Worm (Caenorhabditis elegans) whole organism, L4 larva: ENCODE measurements around the gene bgnt-1.5.
"Not testable (repeated sequence)": the region's sequence is repeated elsewhere in the genome, so short reads cannot be mapped to it uniquely, and the experiment has no call there.

Experiments
- F26F4.8 ChIP-seq: fragments of 200-800 bp; sonication (Bioruptor generic); conservative IDR thresholded peaks from 2 replicates; pipeline ENCODE4 v1.3.6; 2022; ENCODE audit warnings: missing genetic modification characterization, missing compliant biosample characterization
- T20F7.1 ChIP-seq: fragments of 200-800 bp; sonication (Bioruptor generic); optimal IDR thresholded peaks from 2 replicates; lab custom pipeline; 2018; ENCODE audit warnings: mild to moderate bottlenecking, missing genetic modification characterization, missing compliant biosample characterization
- T26A8.4 ChIP-seq: fragments of 200-800 bp; sonication (Bioruptor generic); IDR thresholded peaks from 2 replicates; pipeline ENCODE4 v1.3.6; 2022; ENCODE audit warnings: missing genetic modification characterization, missing compliant biosample characterization
- Y48G9A.11 ChIP-seq: fragments of 200-800 bp; sonication (Bioruptor generic); IDR thresholded peaks from 2 replicates; pipeline ENCODE4 v1.3.6; 2022; ENCODE audit warnings: missing genetic modification reagents, missing genetic modification characterization, missing compliant biosample characterization
- ZK337.2 ChIP-seq: fragments of 200-800 bp; sonication (Bioruptor generic); IDR thresholded peaks from 2 replicates; pipeline ENCODE4 v1.3.6; 2022; ENCODE audit warnings: missing genetic modification reagents, missing genetic modification characterization, missing compliant biosample characterization
- ZK546.5 ChIP-seq, 2 experiments: sonication (generic microtip); optimal IDR thresholded peaks; 2 replicates each; lab custom pipeline; 2017; ENCODE audit warnings: missing biosample characterization in 2 of 2, missing genetic modification characterization in 2 of 2
- arid-1 ChIP-seq: fragments of 200-800 bp; sonication (Bioruptor generic); conservative IDR thresholded peaks from 2 replicates; pipeline ENCODE4 v1.3.6; 2022; ENCODE audit warnings: missing genetic modification reagents, missing genetic modification characterization, missing compliant biosample characterization
- ceh-20 ChIP-seq: fragments of 200-800 bp; sonication (Bioruptor generic); IDR thresholded peaks from 2 replicates; pipeline ENCODE4 v1.3.6; 2022; ENCODE audit warnings: missing genetic modification reagents, missing genetic modification characterization, missing compliant biosample characterization
- ceh-32 ChIP-seq: sonication (generic microtip); optimal IDR thresholded peaks from 2 replicates; lab custom pipeline; 2016; ENCODE audit warnings: mild to moderate bottlenecking, missing genetic modification characterization, missing compliant biosample characterization; ENCODE audit not compliant: poor library complexity
- ceh-62 ChIP-seq: sonication (generic microtip); optimal IDR thresholded peaks from 2 replicates; lab custom pipeline; 2017; ENCODE audit warnings: missing biosample characterization, missing genetic modification characterization
- ces-1 ChIP-seq: fragments of 150-350 bp; sonication (generic microtip); optimal IDR thresholded peaks from 4 replicates; lab custom pipeline; 2014; ENCODE audit warnings: missing biosample characterization, missing genetic modification reagents, missing genetic modification characterization
- cey-2 ChIP-seq: sonication (generic microtip); optimal IDR thresholded peaks from 3 replicates; lab custom pipeline; 2017; ENCODE audit warnings: missing genetic modification characterization, mild to moderate bottlenecking, missing compliant biosample characterization, antibody characterized with exemption, borderline replicate concordance; ENCODE audit not compliant: insufficient read depth
- daf-16 ChIP-seq, 3 experiments: sonication (generic microtip); optimal IDR thresholded peaks; 2 replicates each; lab custom pipeline; 2016 to 2017; ENCODE audit warnings: missing genetic modification characterization in 3 of 3, missing genetic modification reagents in 3 of 3, mild to moderate bottlenecking in 2 of 3, missing compliant biosample characterization in 2 of 3, missing biosample characterization in 1 of 3, moderate library complexity in 1 of 3
- dmd-6 ChIP-seq: fragments of 200-800 bp; sonication (Bioruptor generic); IDR thresholded peaks from 2 replicates; pipeline ENCODE4 v1.3.6; 2022; ENCODE audit warnings: missing genetic modification reagents, missing genetic modification characterization, missing compliant biosample characterization
- dmd-9 ChIP-seq: fragments of 200-800 bp; sonication (Bioruptor generic); IDR thresholded peaks from 2 replicates; pipeline ENCODE4 v1.3.6; 2022; ENCODE audit warnings: missing genetic modification reagents, missing genetic modification characterization, missing compliant biosample characterization
- dve-1 ChIP-seq: sonication (generic microtip); optimal IDR thresholded peaks from 2 replicates; lab custom pipeline; 2017; ENCODE audit warnings: antibody characterized with exemption, mild to moderate bottlenecking, missing genetic modification characterization, missing compliant biosample characterization; ENCODE audit not compliant: insufficient read depth
- gei-8 ChIP-seq: fragments of 200-800 bp; sonication (Bioruptor generic); optimal IDR thresholded peaks from 2 replicates; lab custom pipeline; 2018; ENCODE audit warnings: mild to moderate bottlenecking, missing genetic modification characterization, missing compliant biosample characterization
- hif-1 ChIP-seq, 2 experiments: sonication (generic microtip); optimal IDR thresholded peaks; 2 replicates each; lab custom pipeline; 2016 to 2017; ENCODE audit warnings: missing compliant biosample characterization in 2 of 2, missing genetic modification characterization in 2 of 2, missing genetic modification reagents in 2 of 2, missing genotype in 2 of 2, mild to moderate bottlenecking in 1 of 2
- hlh-11 ChIP-seq: fragments of 200-800 bp; sonication (Bioruptor generic); optimal IDR thresholded peaks from 2 replicates; lab custom pipeline; 2018; ENCODE audit warnings: mild to moderate bottlenecking, missing genetic modification characterization, missing compliant biosample characterization
- hmg-1.1 ChIP-seq: fragments of 200-800 bp; sonication (Bioruptor generic); IDR thresholded peaks from 2 replicates; pipeline ENCODE4 v1.3.6; 2022; ENCODE audit warnings: missing genetic modification reagents, missing genetic modification characterization, missing compliant biosample characterization
- jun-1 ChIP-seq: fragments of 150-350 bp; optimal IDR thresholded peaks from 2 replicates; lab custom pipeline; 2014; ENCODE audit warnings: missing biosample characterization, missing genetic modification reagents, missing genetic modification characterization
- lim-7 ChIP-seq: fragments of 200-800 bp; sonication (Bioruptor generic); IDR thresholded peaks from 2 replicates; pipeline ENCODE4 v1.3.6; 2022; ENCODE audit warnings: missing genetic modification characterization, missing compliant biosample characterization
- lin-1 ChIP-seq: fragments of 200-800 bp; sonication (Bioruptor generic); IDR thresholded peaks from 2 replicates; pipeline ENCODE4 v1.3.6; 2022; ENCODE audit warnings: missing genetic modification reagents, missing genetic modification characterization, missing compliant biosample characterization
- lin-29 ChIP-seq: fragments of 200-800 bp; sonication (Bioruptor generic); IDR thresholded peaks from 2 replicates; pipeline ENCODE4 v1.3.6; 2022; ENCODE audit warnings: missing genetic modification reagents, missing genetic modification characterization, missing compliant biosample characterization
- lin-38 ChIP-seq: fragments of 200-800 bp; sonication (Bioruptor generic); IDR thresholded peaks from 2 replicates; pipeline ENCODE4 v1.3.6; 2022; ENCODE audit warnings: missing genetic modification reagents, missing genetic modification characterization, missing compliant biosample characterization
- lin-39 ChIP-seq: fragments of 150-350 bp; optimal IDR thresholded peaks from 2 replicates; lab custom pipeline; 2014; ENCODE audit warnings: missing biosample characterization, missing genetic modification reagents, missing genetic modification characterization
- madf-9 ChIP-seq: fragments of 200-800 bp; sonication (Bioruptor generic); conservative IDR thresholded peaks from 2 replicates; pipeline ENCODE4 v1.3.6; 2022; ENCODE audit warnings: missing genetic modification reagents, missing genetic modification characterization, missing compliant biosample characterization
- mep-1 ChIP-seq: fragments of 150-350 bp; sonication (generic microtip); optimal IDR thresholded peaks from 3 replicates; lab custom pipeline; 2014; ENCODE audit warnings: missing biosample characterization, missing genetic modification characterization
- mes-2 ChIP-seq: sonication (generic microtip); optimal IDR thresholded peaks from 2 replicates; lab custom pipeline; 2016; ENCODE audit warnings: missing genotype, mild to moderate bottlenecking, missing genetic modification characterization, missing compliant biosample characterization; ENCODE audit not compliant: poor library complexity, severe bottlenecking
- nhr-10 ChIP-seq: fragments of 150-350 bp; optimal IDR thresholded peaks from 2 replicates; lab custom pipeline; 2014; ENCODE audit warnings: missing biosample characterization, missing genetic modification characterization
- nhr-237 ChIP-seq: sonication (generic microtip); optimal IDR thresholded peaks from 2 replicates; lab custom pipeline; 2017; ENCODE audit warnings: missing biosample characterization, missing genetic modification characterization
- nhr-41 ChIP-seq: fragments of 200-800 bp; sonication (Bioruptor generic); IDR thresholded peaks from 2 replicates; pipeline ENCODE4 v1.3.6; 2022; ENCODE audit warnings: missing genetic modification reagents, missing genetic modification characterization, missing compliant biosample characterization
- nhr-48 ChIP-seq: sonication (generic microtip); optimal IDR thresholded peaks from 2 replicates; lab custom pipeline; 2016; ENCODE audit warnings: mild to moderate bottlenecking, missing genetic modification characterization, missing compliant biosample characterization
- nhr-76 ChIP-seq: fragments of 150-350 bp; optimal IDR thresholded peaks from 2 replicates; lab custom pipeline; 2014; ENCODE audit warnings: missing biosample characterization, missing genetic modification characterization
- pha-4 ChIP-seq, 2 experiments: fragments of 150-350 bp in 1 of 2; fragments of 200-800 bp in 1 of 2; sonication (Bioruptor generic) in 1 of 2; IDR thresholded peaks in 1 of 2; optimal IDR thresholded peaks in 1 of 2; 2 replicates each; pipeline versions ENCODE4 v1.3.6 to Lab custom; 2014 to 2022; ENCODE audit warnings: missing genetic modification characterization in 2 of 2, missing genetic modification reagents in 2 of 2, missing biosample characterization in 1 of 2, missing compliant biosample characterization in 1 of 2
- pqm-1 ChIP-seq: sonication (generic microtip); optimal IDR thresholded peaks from 2 replicates; lab custom pipeline; 2017; ENCODE audit warnings: missing biosample characterization, missing genetic modification characterization
- snpc-1.2 ChIP-seq: fragments of 200-800 bp; sonication (Bioruptor generic); IDR thresholded peaks from 2 replicates; pipeline ENCODE4 v1.3.6; 2022; ENCODE audit warnings: missing genetic modification reagents, missing genetic modification characterization, missing compliant biosample characterization
- snpc-4 ChIP-seq: fragments of 150-350 bp; optimal IDR thresholded peaks from 2 replicates; lab custom pipeline; 2014; ENCODE audit warnings: missing biosample characterization, missing genetic modification characterization
- tag-97 ChIP-seq: fragments of 200-800 bp; sonication (Bioruptor generic); IDR thresholded peaks from 2 replicates; pipeline ENCODE4 v1.3.6; 2022; ENCODE audit warnings: missing genetic modification characterization, missing compliant biosample characterization
- tra-1 ChIP-seq: fragments of 200-800 bp; sonication (Bioruptor generic); IDR thresholded peaks from 2 replicates; pipeline ENCODE4 v1.3.6; 2022; ENCODE audit warnings: missing genetic modification reagents, missing genetic modification characterization, missing compliant biosample characterization
- unc-39 ChIP-seq: sonication (generic microtip); optimal IDR thresholded peaks from 2 replicates; lab custom pipeline; 2017; ENCODE audit warnings: missing biosample characterization, missing genetic modification characterization
- vab-7 ChIP-seq: fragments of 200-800 bp; sonication (Bioruptor generic); IDR thresholded peaks from 2 replicates; pipeline ENCODE4 v1.3.6; 2022; ENCODE audit warnings: missing genetic modification reagents, missing genetic modification characterization, missing compliant biosample characterization
- zfp-2 ChIP-seq: sonication (generic microtip); optimal IDR thresholded peaks from 2 replicates; lab custom pipeline; 2016; ENCODE audit warnings: mild to moderate bottlenecking, missing genetic modification characterization, missing compliant biosample characterization
- zfp-3 ChIP-seq: fragments of 200-800 bp; sonication (Bioruptor generic); conservative IDR thresholded peaks from 2 replicates; pipeline ENCODE4 v1.3.6; 2022; ENCODE audit warnings: missing genetic modification reagents, missing genetic modification characterization, missing compliant biosample characterization
- zip-2 ChIP-seq: fragments of 150-350 bp; optimal IDR thresholded peaks from 2 replicates; lab custom pipeline; 2014; ENCODE audit warnings: missing biosample characterization, missing genetic modification characterization

The bgnt-1.5 gene

DNA sequence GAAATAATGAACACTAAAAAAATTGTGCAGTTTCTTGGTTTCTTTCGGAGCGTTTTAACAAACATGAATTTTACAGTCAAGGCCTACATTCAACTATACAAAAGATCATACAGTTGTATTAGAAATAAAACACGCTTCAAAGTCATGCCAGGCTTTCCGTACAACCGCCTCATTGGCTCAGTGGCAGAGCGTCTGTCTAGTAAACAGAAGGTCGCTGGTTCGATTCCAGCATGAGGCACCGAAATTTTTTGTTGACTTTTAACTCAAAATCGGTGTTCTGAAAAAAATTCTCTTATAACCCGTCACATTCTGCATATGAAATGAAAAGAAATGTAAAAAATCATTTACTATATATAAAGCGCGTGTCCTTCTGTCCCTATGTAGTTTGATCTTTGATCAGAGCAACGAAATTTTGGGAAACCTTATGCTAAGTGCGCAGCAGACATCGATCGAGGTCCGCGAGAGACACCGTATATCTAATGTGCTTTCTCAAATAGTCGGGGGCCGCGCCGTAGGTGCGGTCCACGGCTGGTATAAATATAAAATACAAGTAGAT, 29.0 kb upstream of the bgnt-1.5 start:
- TF ChIP-seq vab-7 (GFP tag; lab: Robert Waterston, UW) (peak; percentile 55; the same call in 1 of the 2 replicates), hlh-11 (tag; lab: Kevin White, UChicago) (peak; percentile 13), arid-1 (GFP tag; lab: Robert Waterston, UW) (0 out of 2 replicates have a peak, but pooled peaks have one; percentile 33), lin-38 (GFP tag; lab: Robert Waterston, UW) (peak; percentile 62), nhr-48 (tag; lab: Kevin White, UChicago) (peak; percentile 27), tra-1 (GFP tag; lab: Robert Waterston, UW) (peak; percentile 61; the same call in 1 of the 2 replicates), daf-16 (GFP tag; optimal IDR thresholded peaks at IDR 0.05; lab: Kevin White, UChicago) (peak in 1 of 2 experiments; percentile 51), daf-16 (tag; optimal IDR thresholded peaks at IDR 0.05; lab: Kevin White, UChicago) (peak; percentile 85), mep-1 (tag; lab: Kevin White, UChicago) (peak; percentile 6), mes-2 (tag; lab: Kevin White, UChicago) (peak; percentile 49), pqm-1 (peak; percentile 4), pha-4 (GFP tag; IDR thresholded peaks at IDR 0.05; lab: Robert Waterston, UW) (peak; percentile 57; the same call in 1 of the 2 replicates), dve-1 (tag; lab: Kevin White, UChicago) (peak; percentile 59), snpc-1.2 (GFP tag; lab: Robert Waterston, UW) (peak; percentile 64; the same call in 1 of the 2 replicates), lin-1 (0 out of 2 replicates have a peak, but pooled peaks have one; percentile 15), lim-7 (peak; percentile 70), dmd-6 (peak; percentile 46)
- TF ChIP-seq pha-4 (tag; optimal IDR thresholded peaks at IDR 0.05; lab: Kevin White, UChicago), result not testable (repeated sequence)

DNA sequence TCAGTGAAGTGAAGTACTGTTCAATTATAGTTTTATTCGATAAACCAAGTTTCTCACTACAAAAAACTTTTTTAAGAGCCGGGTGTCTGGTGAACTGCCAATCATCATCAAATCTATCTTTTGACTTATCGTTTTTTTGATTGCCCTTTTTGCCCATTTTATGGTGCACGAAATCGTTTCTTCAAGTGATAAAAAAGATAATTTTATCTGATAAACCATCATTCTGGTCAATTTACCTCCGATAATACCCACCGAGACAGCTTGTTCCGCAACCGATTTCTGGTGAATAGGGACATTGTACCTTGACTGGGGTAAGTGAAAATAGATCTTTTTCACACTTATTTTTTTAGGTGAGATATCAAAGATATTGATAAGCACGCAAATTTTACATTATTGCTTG, 25.4 kb upstream of the bgnt-1.5 start, which contains the start of gene K08H2.10:
Gene K08H2.10, plus strand, starts transcription at position 230 of the 400 bp plus-strand sequence.
- no peak for TF ChIP-seq T20F7.1 (GFP tag; lab: Kevin White, UChicago)
- TF ChIP-seq hif-1 (tag; optimal IDR thresholded peaks at IDR 0.05; lab: Kevin White, UChicago), result no peak
- TF ChIP-seq zip-2 (tag; lab: Kevin White, UChicago), result no peak
- TF ChIP-seq F26F4.8 (GFP tag; lab: Robert Waterston, UW), result no peak
- no peak for TF ChIP-seq T26A8.4
- no peak for TF ChIP-seq lin-29 (GFP tag; lab: Robert Waterston, UW)
- TF ChIP-seq ceh-20 (GFP tag; lab: Robert Waterston, UW), result peak; percentile 72; the same call in 1 of the 2 replicates
- no peak for TF ChIP-seq lin-39 (tag; lab: Kevin White, UChicago)
- TF ChIP-seq snpc-4 (tag; lab: Kevin White, UChicago), result no peak
- no peak for TF ChIP-seq ces-1
- peak; percentile 94 for TF ChIP-seq dmd-6
- no peak for TF ChIP-seq nhr-76
- no peak for TF ChIP-seq ceh-62 (tag; lab: Kevin White, UChicago)
- no peak for TF ChIP-seq nhr-10 (tag; lab: Kevin White, UChicago)
- TF ChIP-seq nhr-237 (tag; lab: Kevin White, UChicago), result no peak
- peak; percentile 88 for TF ChIP-seq pqm-1
- no peak for TF ChIP-seq zfp-3
- peak; percentile 44; the same call in 1 of the 2 replicates for TF ChIP-seq nhr-41
- peak; percentile 98 for TF ChIP-seq tra-1 (GFP tag; lab: Robert Waterston, UW)
- no peak for TF ChIP-seq ceh-32 (tag; lab: Kevin White, UChicago)
- no peak for TF ChIP-seq tag-97
- TF ChIP-seq mep-1 (tag; lab: Kevin White, UChicago), result no peak
- no peak for TF ChIP-seq jun-1 (tag; lab: Kevin White, UChicago)
- no peak for TF ChIP-seq cey-2
- no peak for TF ChIP-seq dmd-9 (GFP tag; lab: Robert Waterston, UW)
- TF ChIP-seq zfp-2 (tag; lab: Kevin White, UChicago), result no peak
- no peak for TF ChIP-seq mes-2 (tag; lab: Kevin White, UChicago)
- no peak for TF ChIP-seq unc-39 (tag; lab: Kevin White, UChicago)
- peak; percentile 55 for TF ChIP-seq dve-1 (tag; lab: Kevin White, UChicago)
- TF ChIP-seq Y48G9A.11 (GFP tag; lab: Robert Waterston, UW), result no peak
- TF ChIP-seq lin-1, result 0 out of 2 replicates have a peak, but pooled peaks have one; percentile 31
- no peak for TF ChIP-seq arid-1 (GFP tag; lab: Robert Waterston, UW)
- no peak for TF ChIP-seq madf-9 (GFP tag; lab: Robert Waterston, UW)
- no peak for TF ChIP-seq ZK337.2 (GFP tag; lab: Robert Waterston, UW)
- TF ChIP-seq hmg-1.1 (GFP tag; lab: Robert Waterston, UW), result 0 out of 2 replicates have a peak, but pooled peaks have one; percentile 16
- no peak for TF ChIP-seq ZK546.5 (tag; optimal IDR thresholded peaks at IDR 0.05; lab: Kevin White, UChicago)
- no peak for TF ChIP-seq gei-8
